5 fruit fly cellular contexts compared by ENCODE assay signal in genomic region chr3L:21934462-21934861, dm6.
TF ChIP-seq lines count a peak whose summit lies in the region.

Gene SLC22A, plus strand, starts transcription at chr3L:21934704.

- TF ChIP-seq CTCF in whole organism, embryonic (GFP tag; optimal IDR thresholded peaks at IDR 0.05; lab: Kevin White, UChicago): no peak

TF ChIP-seq in whole organism, adult, 20 proteins besides CTCF, POLR2A, EP300 and RAD21:
- TF ChIP-seq CG5204 (GFP tag; optimal IDR thresholded peaks at IDR 0.05; lab: Kevin White, UChicago): no peak
- no peak for TF ChIP-seq ovo (GFP tag; optimal IDR thresholded peaks at IDR 0.05; lab: Kevin White, UChicago)
- TF ChIP-seq tj (GFP tag; optimal IDR thresholded peaks at IDR 0.05; lab: Kevin White, UChicago): no peak
- no peak for TF ChIP-seq toe (GFP tag; optimal IDR thresholded peaks at IDR 0.05; lab: Kevin White, UChicago)
- peak; percentile 2 for TF ChIP-seq Hr96 (GFP tag; optimal IDR thresholded peaks at IDR 0.05; lab: Kevin White, UChicago)
- no peak for TF ChIP-seq pad (GFP tag; optimal IDR thresholded peaks at IDR 0.05; lab: Kevin White, UChicago)
- TF ChIP-seq cic (GFP tag; optimal IDR thresholded peaks at IDR 0.05; lab: Kevin White, UChicago): peak; percentile 79
- no peak for TF ChIP-seq CG7045 (GFP tag; optimal IDR thresholded peaks at IDR 0.05; lab: Kevin White, UChicago)
- TF ChIP-seq CG1620 (GFP tag; optimal IDR thresholded peaks at IDR 0.05; lab: Kevin White, UChicago): no peak
- TF ChIP-seq Crg-1 (GFP tag; optimal IDR thresholded peaks at IDR 0.05; lab: Kevin White, UChicago): no peak
- no peak for TF ChIP-seq CG7101 (tag; optimal IDR thresholded peaks at IDR 0.05; lab: Kevin White, UChicago)

TF ChIP-seq in whole organism, embryonic, 481 proteins besides CTCF, POLR2A, EP300 and RAD21 (continues in another document):
- TF ChIP-seq ttk (GFP tag; IDR thresholded peaks at IDR 0.05; lab: Robert Waterston, UW) (no peak), CG31441 (GFP tag; IDR thresholded peaks at IDR 0.05; lab: Robert Waterston, UW) (no peak), Hey (tag; optimal IDR thresholded peaks at IDR 0.05; lab: Kevin White, UChicago) (peak; percentile 11), lov (optimal IDR thresholded peaks at IDR 0.05; lab: Kevin White, UChicago) (no peak), lov (GFP tag; IDR thresholded peaks at IDR 0.05; lab: Robert Waterston, UW) (0 out of 3 replicates have a peak, but pooled peaks have one; percentile 19), CG2678 (tag; optimal IDR thresholded peaks at IDR 0.05; lab: Kevin White, UChicago) (peak; percentile 3), lab (GFP tag; optimal IDR thresholded peaks at IDR 0.05; lab: Kevin White, UChicago) (peak; percentile 42), CG34376 (GFP tag; optimal IDR thresholded peaks at IDR 0.05; lab: Kevin White, UChicago) (peak; percentile 43), CG17829 (tag; optimal IDR thresholded peaks at IDR 0.05; lab: Kevin White, UChicago) (no peak), sd (tag; optimal IDR thresholded peaks at IDR 0.05; lab: Kevin White, UChicago) (peak; percentile 84), corto (GFP tag; optimal IDR thresholded peaks at IDR 0.05; lab: Kevin White, UChicago) (no peak), Nf-YC (tag; optimal IDR thresholded peaks at IDR 0.05; lab: Kevin White, UChicago) (peak; percentile 66), CG12744 (GFP tag; optimal IDR thresholded peaks at IDR 0.05; lab: Kevin White, UChicago) (no peak), Med (GFP tag; lab: Kevin White, UChicago) (peak; percentile 72), Fer3 (tag; optimal IDR thresholded peaks at IDR 0.05; lab: Kevin White, UChicago) (no peak), kah (GFP tag; optimal IDR thresholded peaks at IDR 0.05; lab: Kevin White, UChicago) (peak; percentile 83), CG8290 (GFP tag; optimal IDR thresholded peaks at IDR 0.05; lab: Kevin White, UChicago) (no peak), CG8290 (tag; optimal IDR thresholded peaks at IDR 0.05; lab: Kevin White, UChicago) (peak in 1 of 2 experiments; percentile 2), Pdp1 (GFP tag; optimal IDR thresholded peaks at IDR 0.05; lab: Kevin White, UChicago) (peak in 1 of 2 experiments; percentile 8), CG3838 (GFP tag; optimal IDR thresholded peaks at IDR 0.05; lab: Kevin White, UChicago) (no peak), CG1602 (GFP tag; optimal IDR thresholded peaks at IDR 0.05; lab: Kevin White, UChicago) (no peak)

TF ChIP-seq in whole organism, prepupa, 60 proteins besides CTCF, POLR2A, EP300 and RAD21 (continues in another document):
- TF ChIP-seq Hr4 (GFP tag; optimal IDR thresholded peaks at IDR 0.05; lab: Kevin White, UChicago) (peak; percentile 28), net (GFP tag; optimal IDR thresholded peaks at IDR 0.05; lab: Kevin White, UChicago) (peak; percentile 46), Eip75B (GFP tag; optimal IDR thresholded peaks at IDR 0.05; lab: Kevin White, UChicago) (peak; percentile 33), CG8119 (GFP tag; IDR thresholded peaks at IDR 0.05; lab: Robert Waterston, UW) (0 out of 3 replicates have a peak, but pooled peaks have one; percentile 30), CG8319 (GFP tag; optimal IDR thresholded peaks at IDR 0.05; lab: Kevin White, UChicago) (peak; percentile 0), Sox102F (GFP tag; optimal IDR thresholded peaks at IDR 0.05; lab: Kevin White, UChicago) (no peak), CG3032 (tag; optimal IDR thresholded peaks at IDR 0.05; lab: Kevin White, UChicago) (no peak), CG16779 (tag; optimal IDR thresholded peaks at IDR 0.05; lab: Kevin White, UChicago) (no peak), CG9139 (GFP tag; optimal IDR thresholded peaks at IDR 0.05; lab: Kevin White, UChicago) (peak; percentile 67), topi (GFP tag; optimal IDR thresholded peaks at IDR 0.05; lab: Kevin White, UChicago) (no peak), CG6276 (GFP tag; optimal IDR thresholded peaks at IDR 0.05; lab: Kevin White, UChicago) (peak; percentile 77), CG6854 (GFP tag; optimal IDR thresholded peaks at IDR 0.05; lab: Kevin White, UChicago) (no peak), Ets21C (GFP tag; optimal IDR thresholded peaks at IDR 0.05; lab: Kevin White, UChicago) (no peak), Ets96B (tag; optimal IDR thresholded peaks at IDR 0.05; lab: Kevin White, UChicago) (peak; percentile 22), cyc (GFP tag; optimal IDR thresholded peaks at IDR 0.05; lab: Kevin White, UChicago) (no peak), fd59A (GFP tag; optimal IDR thresholded peaks at IDR 0.05; lab: Kevin White, UChicago) (no peak), acj6 (GFP tag; optimal IDR thresholded peaks at IDR 0.05; lab: Kevin White, UChicago) (no peak), CG32006 (GFP tag; optimal IDR thresholded peaks at IDR 0.05; lab: Kevin White, UChicago) (no peak), Sox15 (GFP tag; optimal IDR thresholded peaks at IDR 0.05; lab: Kevin White, UChicago) (no peak), CG3919 (GFP tag; optimal IDR thresholded peaks at IDR 0.05; lab: Kevin White, UChicago) (no peak), achi (GFP tag; optimal IDR thresholded peaks at IDR 0.05; lab: Kevin White, UChicago) (peak; percentile 18), Hr38 (GFP tag; optimal IDR thresholded peaks at IDR 0.05; lab: Kevin White, UChicago) (no peak)

TF ChIP-seq in whole organism, pupa, 21 proteins besides CTCF, POLR2A, EP300 and RAD21:
- TF ChIP-seq Pif1A (GFP tag; optimal IDR thresholded peaks at IDR 0.05; lab: Kevin White, UChicago): no peak
- TF ChIP-seq CG8301 (tag; optimal IDR thresholded peaks at IDR 0.05; lab: Kevin White, UChicago): peak; percentile 32
- peak; percentile 90 for TF ChIP-seq EcR (GFP tag; optimal IDR thresholded peaks at IDR 0.05; lab: Kevin White, UChicago)
- TF ChIP-seq Ets98B (GFP tag; IDR thresholded peaks at IDR 0.05; lab: Robert Waterston, UW): peak; percentile 48; the same call in 1 of the 2 replicates
- no peak for TF ChIP-seq rn (GFP tag; IDR thresholded peaks at IDR 0.05; lab: Robert Waterston, UW)
- TF ChIP-seq Snoo (tag; optimal IDR thresholded peaks at IDR 0.05; lab: Kevin White, UChicago): peak; percentile 0
- peak; percentile 32 for TF ChIP-seq CG17806 (tag; optimal IDR thresholded peaks at IDR 0.05; lab: Kevin White, UChicago)
- TF ChIP-seq D1 (tag; optimal IDR thresholded peaks at IDR 0.05; lab: Kevin White, UChicago): no peak
- peak; percentile 83 for TF ChIP-seq gl (tag; optimal IDR thresholded peaks at IDR 0.05; lab: Kevin White, UChicago)
- peak; percentile 58; the same call in 2 of the 3 replicates for TF ChIP-seq CG4496 (GFP tag; IDR thresholded peaks at IDR 0.05; lab: Robert Waterston, UW)
- peak; percentile 46 for TF ChIP-seq CG34367 (tag; optimal IDR thresholded peaks at IDR 0.05; lab: Kevin White, UChicago)
- TF ChIP-seq CG9948 (tag; optimal IDR thresholded peaks at IDR 0.05; lab: Kevin White, UChicago): peak; percentile 4
- no peak for TF ChIP-seq CG10348 (GFP tag; IDR thresholded peaks at IDR 0.05; lab: Robert Waterston, UW)
- TF ChIP-seq CG12605 (GFP tag; IDR thresholded peaks at IDR 0.05; lab: Robert Waterston, UW): no peak; the same call in 1 of the 2 replicates
- peak; percentile 53 for TF ChIP-seq Pif1B (GFP tag; optimal IDR thresholded peaks at IDR 0.05; lab: Kevin White, UChicago)
- peak; percentile 51 for TF ChIP-seq CG14655 (GFP tag; optimal IDR thresholded peaks at IDR 0.05; lab: Kevin White, UChicago)
- peak; percentile 29 for TF ChIP-seq CG15710 (tag; optimal IDR thresholded peaks at IDR 0.05; lab: Kevin White, UChicago)
- TF ChIP-seq CG32121 (GFP tag; IDR thresholded peaks at IDR 0.05; lab: Robert Waterston, UW): peak; percentile 61
- TF ChIP-seq CG13204 (GFP tag; optimal IDR thresholded peaks at IDR 0.05; lab: Kevin White, UChicago): peak; percentile 85
- TF ChIP-seq CG8159 (tag; optimal IDR thresholded peaks at IDR 0.05; lab: Kevin White, UChicago): peak; percentile 40
- no peak for TF ChIP-seq fd96Ca (GFP tag; IDR thresholded peaks at IDR 0.05; lab: Robert Waterston, UW)

TF ChIP-seq in whole organism, wandering third instar larva, 38 proteins besides CTCF, POLR2A, EP300 and RAD21 (continues in another document):
- TF ChIP-seq GATAd (GFP tag; optimal IDR thresholded peaks at IDR 0.05; lab: Kevin White, UChicago) (no peak), Hr78 (GFP tag; optimal IDR thresholded peaks at IDR 0.05; lab: Kevin White, UChicago) (no peak), Dfd (GFP tag; optimal IDR thresholded peaks at IDR 0.05; lab: Kevin White, UChicago) (no peak), Abd-B (GFP tag; optimal IDR thresholded peaks at IDR 0.05; lab: Kevin White, UChicago) (no peak), fru (GFP tag; optimal IDR thresholded peaks at IDR 0.05; lab: Kevin White, UChicago) (no peak), Mio (GFP tag; optimal IDR thresholded peaks at IDR 0.05; lab: Kevin White, UChicago) (no peak), Dif (GFP tag; optimal IDR thresholded peaks at IDR 0.05; lab: Kevin White, UChicago; ENCODE audit: partially characterized antibody) (no peak), tai (GFP tag; optimal IDR thresholded peaks at IDR 0.05; lab: Kevin White, UChicago) (no peak), jim (GFP tag; optimal IDR thresholded peaks at IDR 0.05; lab: Kevin White, UChicago) (no peak), OdsH (GFP tag; optimal IDR thresholded peaks at IDR 0.05; lab: Kevin White, UChicago) (no peak), br (GFP tag; optimal IDR thresholded peaks at IDR 0.05; lab: Kevin White, UChicago) (peak; percentile 30), pan (optimal IDR thresholded peaks at IDR 0.05; lab: Kevin White, UChicago) (no peak), Jra (GFP tag; optimal IDR thresholded peaks at IDR 0.05; lab: Kevin White, UChicago) (no peak), Hnf4 (GFP tag; optimal IDR thresholded peaks at IDR 0.05; lab: Kevin White, UChicago) (peak; percentile 53), N (GFP tag; optimal IDR thresholded peaks at IDR 0.05; lab: Kevin White, UChicago) (no peak), HLH106 (tag; optimal IDR thresholded peaks at IDR 0.05; lab: Kevin White, UChicago) (no peak), Vsx2 (GFP tag; optimal IDR thresholded peaks at IDR 0.05; lab: Kevin White, UChicago; ENCODE audit: partially characterized antibody) (no peak), CG32264 (GFP tag; optimal IDR thresholded peaks at IDR 0.05; lab: Kevin White, UChicago) (no peak), h (GFP tag; optimal IDR thresholded peaks at IDR 0.05; lab: Kevin White, UChicago) (peak; percentile 59), dl (GFP tag; optimal IDR thresholded peaks at IDR 0.05; lab: Kevin White, UChicago; ENCODE audit: insufficient read depth in 1 of 2, partially characterized antibody in 2 of 2) (no peak), Rel (GFP tag; optimal IDR thresholded peaks at IDR 0.05; lab: Kevin White, UChicago) (no peak), Rel (tag; optimal IDR thresholded peaks at IDR 0.05; lab: Kevin White, UChicago) (peak; percentile 97), psq (GFP tag; optimal IDR thresholded peaks at IDR 0.05; lab: Kevin White, UChicago) (no peak), Hr83 (GFP tag; optimal IDR thresholded peaks at IDR 0.05; lab: Kevin White, UChicago; ENCODE audit: poor library complexity, severe bottlenecking) (peak; percentile 33), CrebA (GFP tag; optimal IDR thresholded peaks at IDR 0.05; lab: Kevin White, UChicago; ENCODE audit: borderline replicate concordance) (no peak), sv (GFP tag; optimal IDR thresholded peaks at IDR 0.05; lab: Kevin White, UChicago) (no peak), sage (GFP tag; optimal IDR thresholded peaks at IDR 0.05; lab: Kevin White, UChicago) (no peak)
